Worm (Caenorhabditis elegans): ENCODE data around the gene tpst-2.

tpst-2 gene

DNA sequence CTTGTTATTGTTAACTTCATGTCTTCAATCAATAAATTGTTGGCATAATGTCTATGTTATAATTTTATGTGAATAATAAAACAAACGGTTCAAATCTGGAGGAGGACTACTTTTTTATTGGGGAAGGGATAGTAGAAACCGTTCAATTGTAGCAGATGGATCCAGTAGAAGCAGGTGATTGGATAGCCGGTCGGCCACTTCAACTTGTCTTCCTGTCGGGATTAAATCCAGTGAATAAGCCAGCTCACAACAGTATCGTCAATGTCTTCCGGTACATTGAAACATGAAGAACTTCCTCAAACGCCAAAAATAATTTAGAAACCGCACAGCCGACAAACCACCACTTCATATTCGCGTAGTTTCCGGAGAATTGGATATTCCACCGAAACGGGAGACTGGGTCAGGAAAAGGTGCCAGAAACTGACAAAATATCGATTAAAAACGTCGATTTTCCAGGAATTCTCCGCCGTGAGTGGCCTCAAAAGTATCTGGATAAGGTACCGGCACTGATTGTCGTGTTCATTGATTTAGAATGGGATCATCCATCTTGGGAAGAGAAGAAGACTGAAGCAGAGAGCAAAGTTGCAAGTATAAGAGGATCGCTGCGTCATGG lies 24.0 kb downstream of the tpst-2 start, which contains the start of gene trpp-11 (continued):
- TF ChIP-seq dox-1 (GFP tag; IDR thresholded peaks at IDR 0.05) = peak; percentile 21; the same call in 1 of the 2 replicates
- no peak for TF ChIP-seq nhr-179 (tag; optimal IDR thresholded peaks at IDR 0.05)
- no peak for TF ChIP-seq attf-3 (GFP tag; conservative IDR thresholded peaks at IDR 0.05)
- no peak for TF ChIP-seq K11D2.4 (GFP tag; IDR thresholded peaks at IDR 0.05)
- TF ChIP-seq die-1 (tag; optimal IDR thresholded peaks at IDR 0.05) = no peak
- TF ChIP-seq Y95B8A.8 (GFP tag; IDR thresholded peaks at IDR 0.05) = no peak
- no peak for TF ChIP-seq ccch-3 (GFP tag; optimal IDR thresholded peaks at IDR 0.05)
- TF ChIP-seq rpc-1 (optimal IDR thresholded peaks at IDR 0.05) = no peak
- TF ChIP-seq rpc-1 (tag; optimal IDR thresholded peaks at IDR 0.05) = no peak
- TF ChIP-seq sea-2 (GFP tag; IDR thresholded peaks at IDR 0.05) = no peak
- TF ChIP-seq madf-3 (GFP tag; IDR thresholded peaks at IDR 0.05) = 0 out of 2 replicates have a peak, but pooled peaks have one; percentile 61
- no peak for TF ChIP-seq ztf-25 (GFP tag; IDR thresholded peaks at IDR 0.05)
- TF ChIP-seq ets-4 (GFP tag; optimal IDR thresholded peaks at IDR 0.05) = no peak
- TF ChIP-seq zim-3 (tag; optimal IDR thresholded peaks at IDR 0.05) = no peak
- TF ChIP-seq aptf-2 (GFP tag; conservative IDR thresholded peaks at IDR 0.05) = no peak
- TF ChIP-seq let-526 (GFP tag; IDR thresholded peaks at IDR 0.05) = no peak
- TF ChIP-seq nhr-27 (tag; optimal IDR thresholded peaks at IDR 0.05) = no peak
- no peak for TF ChIP-seq akir-1 (GFP tag; optimal IDR thresholded peaks at IDR 0.05)
- TF ChIP-seq mcd-1 (GFP tag; IDR thresholded peaks at IDR 0.05) = peak; percentile 33
- no peak for TF ChIP-seq nhr-90 (tag; optimal IDR thresholded peaks at IDR 0.05)
- no peak for TF ChIP-seq ztf-6 (GFP tag; IDR thresholded peaks at IDR 0.05)
- no peak for TF ChIP-seq F22D6.2 (tag; optimal IDR thresholded peaks at IDR 0.05)
- peak; percentile 24 for TF ChIP-seq tlf-1 (GFP tag; optimal IDR thresholded peaks at IDR 0.05)
- no peak for TF ChIP-seq nhr-80 (tag; optimal IDR thresholded peaks at IDR 0.05)
- TF ChIP-seq ceh-100 (GFP tag; IDR thresholded peaks at IDR 0.05) = no peak
- TF ChIP-seq unc-62 (GFP tag; optimal IDR thresholded peaks at IDR 0.05) = no peak
- no peak for TF ChIP-seq ceh-40 (GFP tag; IDR thresholded peaks at IDR 0.05)
- TF ChIP-seq Y67H2A.10 (GFP tag; conservative IDR thresholded peaks at IDR 0.05) = no peak
- TF ChIP-seq hrde-1 (tag; optimal IDR thresholded peaks at IDR 0.05; ENCODE audit: borderline replicate concordance) = peak; percentile 51
- TF ChIP-seq athp-1 (tag; optimal IDR thresholded peaks at IDR 0.05) = peak; percentile 4
- no peak for TF ChIP-seq zfh-2 (GFP tag; conservative IDR thresholded peaks at IDR 0.05)
- TF ChIP-seq attf-5 (GFP tag; optimal IDR thresholded peaks at IDR 0.05) = no peak
- no peak for TF ChIP-seq nhr-120 (GFP tag; IDR thresholded peaks at IDR 0.05)
- no peak for TF ChIP-seq madf-10 (tag; optimal IDR thresholded peaks at IDR 0.05)
- TF ChIP-seq chd-7 (tag; optimal IDR thresholded peaks at IDR 0.05) = no peak
- TF ChIP-seq mes-4 (tag; optimal IDR thresholded peaks at IDR 0.05) = no peak
- 0 out of 2 replicates have a peak, but pooled peaks have one; percentile 8 for TF ChIP-seq ceh-91 (GFP tag; IDR thresholded peaks at IDR 0.05)
- TF ChIP-seq sptf-2 (GFP tag; optimal IDR thresholded peaks at IDR 0.05) = no peak
- no peak for TF ChIP-seq ztf-26 (tag; optimal IDR thresholded peaks at IDR 0.05)
- no peak for TF ChIP-seq ceh-27 (GFP tag; optimal IDR thresholded peaks at IDR 0.05)
- no peak for TF ChIP-seq ztf-22 (GFP tag; optimal IDR thresholded peaks at IDR 0.05)
- TF ChIP-seq let-607 (tag; optimal IDR thresholded peaks at IDR 0.05) = no peak
- TF ChIP-seq ztf-28 (GFP tag; IDR thresholded peaks at IDR 0.05) = no peak
- TF ChIP-seq sdz-38 (tag; optimal IDR thresholded peaks at IDR 0.05) = no peak
- TF ChIP-seq rec-8 (tag; optimal IDR thresholded peaks at IDR 0.05) = no peak
- peak; percentile 30; the same call in 1 of the 2 replicates for TF ChIP-seq pbrm-1 (GFP tag; IDR thresholded peaks at IDR 0.05)
- TF ChIP-seq dpff-1 (tag; optimal IDR thresholded peaks at IDR 0.05) = no peak
- peak; percentile 28 for TF ChIP-seq tbp1 (GFP tag; optimal IDR thresholded peaks at IDR 0.05)
- TF ChIP-seq aptf-3 (GFP tag; IDR thresholded peaks at IDR 0.05) = no peak
- no peak for TF ChIP-seq cebp-2 (GFP tag; IDR thresholded peaks at IDR 0.05)
